Worm (Caenorhabditis elegans) whole organism, L1 larva: ENCODE data around the gene far-7.

Experiments
- alr-1 ChIP-seq: fragments of 200-800 bp; sonication (Bioruptor generic); optimal IDR thresholded peaks from 2 replicates; lab custom pipeline; 2018; ENCODE audit warnings: borderline replicate concordance, mild to moderate bottlenecking, missing genetic modification characterization, missing compliant biosample characterization
- fkh-4 ChIP-seq: sonication (generic microtip); optimal IDR thresholded peaks from 2 replicates; lab custom pipeline; 2016; ENCODE audit warnings: missing compliant biosample characterization, missing genetic modification characterization, borderline replicate concordance
- irx-1 ChIP-seq: sonication (generic microtip); optimal IDR thresholded peaks from 2 replicates; lab custom pipeline; 2016; ENCODE audit warnings: missing genetic modification characterization, missing compliant biosample characterization
- lin-35 ChIP-seq, 2 experiments: fragments of 150-350 bp; optimal IDR thresholded peaks; 2 replicates each; lab custom pipeline; 2014; ENCODE audit warnings: missing biosample characterization in 2 of 2, missing genetic modification characterization in 2 of 2, missing genetic modification reagents in 2 of 2
- nhr-11 ChIP-seq: fragments of 150-350 bp; optimal IDR thresholded peaks from 2 replicates; lab custom pipeline; 2014; ENCODE audit warnings: missing biosample characterization, missing genetic modification characterization
- nhr-28 ChIP-seq: fragments of 150-350 bp; optimal IDR thresholded peaks from 2 replicates; lab custom pipeline; 2014; ENCODE audit warnings: missing biosample characterization, missing genetic modification characterization
- sox-4 ChIP-seq: sonication (generic microtip); optimal IDR thresholded peaks from 2 replicates; lab custom pipeline; 2016; ENCODE audit warnings: missing genetic modification characterization, missing compliant biosample characterization

ce11 chrII:319459-319858 lies at the start of gene far-7:
- TF ChIP-seq lin-35 (GFP tag; optimal IDR thresholded peaks at IDR 0.05; lab: Kevin White, UChicago), result peak in 1 of 2 experiments; percentile 41
- TF ChIP-seq irx-1 (tag; lab: Kevin White, UChicago), result no peak
- TF ChIP-seq nhr-28 (tag; lab: Kevin White, UChicago), result no peak
- no peak for TF ChIP-seq alr-1 (tag; lab: Kevin White, UChicago)
- no peak for TF ChIP-seq nhr-11 (tag; lab: Kevin White, UChicago)
- no peak for TF ChIP-seq fkh-4
- TF ChIP-seq sox-4 (tag; lab: Kevin White, UChicago), result no peak
